Worm (Caenorhabditis elegans): ENCODE results near the gene mfn-1.

Gene mfn-1

ce11 chrII:11484600-11484999 is 12.8 kb upstream of the mfn-1 start (continued):
- TF ChIP-seq spr-1 (tag; optimal IDR thresholded peaks at IDR 0.05) = peak; percentile 89
- peak; percentile 99 for TF ChIP-seq F26F4.8 (GFP tag; conservative IDR thresholded peaks at IDR 0.05)
- TF ChIP-seq D1046.2 (GFP tag; IDR thresholded peaks at IDR 0.05) = peak; percentile 95
- peak; percentile 92 for TF ChIP-seq snpc-1.2 (GFP tag; IDR thresholded peaks at IDR 0.05)
- no peak for TF ChIP-seq ceh-82 (tag; optimal IDR thresholded peaks at IDR 0.05)
- TF ChIP-seq nhr-42 (GFP tag; IDR thresholded peaks at IDR 0.05) = peak; percentile 84
- peak; percentile 88 for TF ChIP-seq T26A8.4 (GFP tag; IDR thresholded peaks at IDR 0.05)
- TF ChIP-seq madf-9 (GFP tag; conservative IDR thresholded peaks at IDR 0.05) = peak; percentile 94
- peak; percentile 87 for TF ChIP-seq rbr-2 (tag; optimal IDR thresholded peaks at IDR 0.05)
- TF ChIP-seq ceh-20 (GFP tag; IDR thresholded peaks at IDR 0.05) = peak; percentile 92
- no peak for TF ChIP-seq pqm-1 (tag; optimal IDR thresholded peaks at IDR 0.05)
- TF ChIP-seq ztf-7 (tag; optimal IDR thresholded peaks at IDR 0.05) = no peak
- TF ChIP-seq zip-2 (tag; optimal IDR thresholded peaks at IDR 0.05) = peak; percentile 51
- peak; percentile 8 for TF ChIP-seq jun-1 (tag; optimal IDR thresholded peaks at IDR 0.05)
- peak; percentile 79 for TF ChIP-seq php-3 (GFP tag; IDR thresholded peaks at IDR 0.05)
- peak; percentile 49 for TF ChIP-seq cey-2 (tag; optimal IDR thresholded peaks at IDR 0.05; ENCODE audit: borderline replicate concordance, insufficient read depth)
- no peak for TF ChIP-seq ceh-32 (tag; optimal IDR thresholded peaks at IDR 0.05; ENCODE audit: poor library complexity)
- peak; percentile 88 for TF ChIP-seq mxl-3 (GFP tag; optimal IDR thresholded peaks at IDR 0.05)
- peak; percentile 76 for TF ChIP-seq nhr-48 (tag; optimal IDR thresholded peaks at IDR 0.05)
- TF ChIP-seq lsy-2 (tag; optimal IDR thresholded peaks at IDR 0.05) = peak in 1 of 2 experiments; percentile 87
- no peak for TF ChIP-seq zag-1 (tag; optimal IDR thresholded peaks at IDR 0.05)
- TF ChIP-seq hlh-11 (tag; optimal IDR thresholded peaks at IDR 0.05) = peak; percentile 73
- no peak for TF ChIP-seq ztf-11 (tag; optimal IDR thresholded peaks at IDR 0.05)
- TF ChIP-seq unc-39 (tag; optimal IDR thresholded peaks at IDR 0.05) = no peak
- peak; percentile 79 for TF ChIP-seq sdz-12 (GFP tag; optimal IDR thresholded peaks at IDR 0.05)
- TF ChIP-seq mes-2 (tag; optimal IDR thresholded peaks at IDR 0.05; ENCODE audit: poor library complexity, severe bottlenecking) = peak; percentile 88
- TF ChIP-seq lir-3 (tag; optimal IDR thresholded peaks at IDR 0.05) = peak; percentile 87
- TF ChIP-seq daf-16 (GFP tag; optimal IDR thresholded peaks at IDR 0.05) = peak; percentile 61 to 91
- peak; percentile 68 for TF ChIP-seq daf-16 (tag; optimal IDR thresholded peaks at IDR 0.05)
- TF ChIP-seq egl-43 (GFP tag; IDR thresholded peaks at IDR 0.05) = peak; percentile 99
- TF ChIP-seq lin-38 (GFP tag; IDR thresholded peaks at IDR 0.05) = peak; percentile 88
- no peak for TF ChIP-seq ama-1 (optimal IDR thresholded peaks at IDR 0.05)
- TF ChIP-seq daf-19 (GFP tag; conservative IDR thresholded peaks at IDR 0.05) = peak; percentile 97
- TF ChIP-seq hmg-1.1 (GFP tag; IDR thresholded peaks at IDR 0.05) = peak; percentile 95
- TF ChIP-seq nhr-6 (tag; optimal IDR thresholded peaks at IDR 0.05) = no peak
- TF ChIP-seq mep-1 (tag; optimal IDR thresholded peaks at IDR 0.05) = no peak
- peak; percentile 44 to 84 for TF ChIP-seq hif-1 (tag; optimal IDR thresholded peaks at IDR 0.05)
- TF ChIP-seq snpc-4 (tag; optimal IDR thresholded peaks at IDR 0.05) = no peak
- TF ChIP-seq dmd-6 (GFP tag; IDR thresholded peaks at IDR 0.05) = peak; percentile 72
- peak; percentile 15 for TF ChIP-seq R02D3.7 (tag; optimal IDR thresholded peaks at IDR 0.05)
- peak; percentile 95 for TF ChIP-seq ctbp-1 (GFP tag; IDR thresholded peaks at IDR 0.05)
- TF ChIP-seq tra-1 (GFP tag; IDR thresholded peaks at IDR 0.05) = peak; percentile 93
- TF ChIP-seq daf-12 (tag; optimal IDR thresholded peaks at IDR 0.05) = no peak
- no peak for TF ChIP-seq fos-1 (tag; optimal IDR thresholded peaks at IDR 0.05)
- TF ChIP-seq ces-1 (GFP tag; optimal IDR thresholded peaks at IDR 0.05) = no peak
- peak; percentile 73 for TF ChIP-seq lin-13 (GFP tag; optimal IDR thresholded peaks at IDR 0.05)
- TF ChIP-seq nhr-28 (tag; optimal IDR thresholded peaks at IDR 0.05) = no peak
- TF ChIP-seq madf-5 (GFP tag; IDR thresholded peaks at IDR 0.05) = peak; percentile 82 to 97; a peak in 3 of 4 replicates
- TF ChIP-seq lin-29 (GFP tag; IDR thresholded peaks at IDR 0.05) = peak; percentile 84
- TF ChIP-seq attf-4 (tag; optimal IDR thresholded peaks at IDR 0.05) = no peak
- TF ChIP-seq nhr-111 (GFP tag; optimal IDR thresholded peaks at IDR 0.05) = peak; percentile 70
- peak; percentile 75 for TF ChIP-seq mxl-2 (GFP tag; conservative IDR thresholded peaks at IDR 0.05)
